Worm (Caenorhabditis elegans): ENCODE results near the gene sri-31.

Gene sri-31

ce11 chrII:3045875-3046274, 4.9 kb upstream of the sri-31 start, which contains the start of gene sri-30:
TSS of gene sri-30 (plus strand) at chrII:3046175.
- TF ChIP-seq pax-3 (tag; optimal IDR thresholded peaks at IDR 0.05) (no peak), sox-4 (tag; optimal IDR thresholded peaks at IDR 0.05) (no peak), isw-1 (GFP tag; IDR thresholded peaks at IDR 0.05) (no peak), ama-1 (optimal IDR thresholded peaks at IDR 0.05) (no peak), ceh-90 (tag; optimal IDR thresholded peaks at IDR 0.05) (no peak), elt-2 (tag; optimal IDR thresholded peaks at IDR 0.05) (no peak), zip-4 (GFP tag; optimal IDR thresholded peaks at IDR 0.05) (no peak), grh-1 (GFP tag; IDR thresholded peaks at IDR 0.05) (no peak), pag-3 (tag; optimal IDR thresholded peaks at IDR 0.05; ENCODE audit: borderline replicate concordance, insufficient read depth) (no peak), nhr-20 (tag; optimal IDR thresholded peaks at IDR 0.05) (no peak)

- no peak for TF ChIP-seq ceh-90 (tag; optimal IDR thresholded peaks at IDR 0.05)
- no peak for TF ChIP-seq unc-62 (GFP tag; optimal IDR thresholded peaks at IDR 0.05)
- TF ChIP-seq aha-1 (tag; optimal IDR thresholded peaks at IDR 0.05) = no peak
- TF ChIP-seq snpc-4 (tag; optimal IDR thresholded peaks at IDR 0.05) = no peak
- TF ChIP-seq ces-1 (GFP tag; optimal IDR thresholded peaks at IDR 0.05) = no peak
- TF ChIP-seq unc-30 (tag; optimal IDR thresholded peaks at IDR 0.05) = no peak
- no peak for TF ChIP-seq nhr-237 (tag; optimal IDR thresholded peaks at IDR 0.05)
- TF ChIP-seq ztf-4 (tag; optimal IDR thresholded peaks at IDR 0.05) = no peak
- no peak for TF ChIP-seq ceh-63 (GFP tag; optimal IDR thresholded peaks at IDR 0.05)
- TF ChIP-seq hpl-2 (GFP tag; optimal IDR thresholded peaks at IDR 0.05) = no peak
- TF ChIP-seq ceh-88 (GFP tag; IDR thresholded peaks at IDR 0.05) = no peak
- no peak for TF ChIP-seq nhr-76 (tag; optimal IDR thresholded peaks at IDR 0.05)
Measured at ce11 chrII:3048378-3048777, 2.4 kb upstream of the sri-31 start, which contains the start of gene sri-28. TSS of gene sri-28 (plus strand) at chrII:3048678.

- no peak for TF ChIP-seq alr-1 (tag; optimal IDR thresholded peaks at IDR 0.05; ENCODE audit: borderline replicate concordance)
- TF ChIP-seq unc-130 (tag; optimal IDR thresholded peaks at IDR 0.05) = no peak
- no peak for TF ChIP-seq pqm-1 (tag; optimal IDR thresholded peaks at IDR 0.05)
- no peak for TF ChIP-seq mef-2 (tag; optimal IDR thresholded peaks at IDR 0.05)
- no peak for TF ChIP-seq Y116A8C.19 (tag; optimal IDR thresholded peaks at IDR 0.05; ENCODE audit: borderline replicate concordance)
- TF ChIP-seq unc-30 (tag; optimal IDR thresholded peaks at IDR 0.05) = no peak
- TF ChIP-seq C34B4.2 (tag; optimal IDR thresholded peaks at IDR 0.05) = no peak
- TF ChIP-seq isw-1 (GFP tag; IDR thresholded peaks at IDR 0.05) = no peak
- no peak for TF ChIP-seq unc-86 (tag; optimal IDR thresholded peaks at IDR 0.05)
- TF ChIP-seq grh-1 (GFP tag; IDR thresholded peaks at IDR 0.05) = no peak
- no peak for TF ChIP-seq dsc-1 (tag; optimal IDR thresholded peaks at IDR 0.05)
- no peak for TF ChIP-seq snpc-4 (tag; optimal IDR thresholded peaks at IDR 0.05)
- TF ChIP-seq vab-15 (tag; optimal IDR thresholded peaks at IDR 0.05) = no peak
- TF ChIP-seq hlh-17 (GFP tag; optimal IDR thresholded peaks at IDR 0.05; ENCODE audit: borderline replicate concordance) = no peak
- no peak for TF ChIP-seq tbx-2 (tag; optimal IDR thresholded peaks at IDR 0.05)
- no peak for TF ChIP-seq nhr-28 (tag; optimal IDR thresholded peaks at IDR 0.05)
- no peak for TF ChIP-seq unc-98 (GFP tag; IDR thresholded peaks at IDR 0.05)
- TF ChIP-seq sup-37 (GFP tag; optimal IDR thresholded peaks at IDR 0.05) = no peak
- TF ChIP-seq C04F5.9 (tag; optimal IDR thresholded peaks at IDR 0.05) = no peak
Measured at ce11 chrII:3048989-3049388, 1.8 kb upstream of the sri-31 start.

- TF ChIP-seq unc-98 (GFP tag; IDR thresholded peaks at IDR 0.05) (no peak), aha-1 (tag; optimal IDR thresholded peaks at IDR 0.05) (no peak), grh-1 (GFP tag; IDR thresholded peaks at IDR 0.05) (no peak), fkh-10 (GFP tag; optimal IDR thresholded peaks at IDR 0.05) (no peak), nhr-71 (tag; optimal IDR thresholded peaks at IDR 0.05) (no peak), ceh-82 (tag; optimal IDR thresholded peaks at IDR 0.05) (no peak), ceh-63 (GFP tag; optimal IDR thresholded peaks at IDR 0.05) (no peak), Y116A8C.19 (tag; optimal IDR thresholded peaks at IDR 0.05; ENCODE audit: borderline replicate concordance) (no peak), nhr-47 (tag; optimal IDR thresholded peaks at IDR 0.05) (no peak), fkh-8 (tag; optimal IDR thresholded peaks at IDR 0.05) (no peak), fkh-4 (tag; optimal IDR thresholded peaks at IDR 0.05; ENCODE audit: borderline replicate concordance) (no peak), nhr-12 (tag; optimal IDR thresholded peaks at IDR 0.05) (no peak), lin-15B (tag; optimal IDR thresholded peaks at IDR 0.05) (no peak), nhr-19 (GFP tag; conservative IDR thresholded peaks at IDR 0.05) (no peak), C04F5.9 (tag; optimal IDR thresholded peaks at IDR 0.05) (no peak)
Measured at ce11 chrII:3051332-3051731, 529 bp downstream of the sri-31 start.
